Fruit fly (Drosophila melanogaster): ENCODE measurements around the gene CG5854.
A peak's percentile ranks its signal among the peaks of the same experiment; 100 is the strongest.

The CG5854 gene

dm6 chr3R:23941643-23942424 lies 8.1 kb downstream of the CG5854 start (continued):
- TF ChIP-seq Meics (GFP tag; optimal IDR thresholded peaks at IDR 0.05) (peak; percentile 35), trh (GFP tag; optimal IDR thresholded peaks at IDR 0.05) (no peak), Hr51 (GFP tag; optimal IDR thresholded peaks at IDR 0.05) (peak in 1 of 2 experiments; percentile 45), CG2678 (tag; optimal IDR thresholded peaks at IDR 0.05) (peak; percentile 42), eve (GFP tag; optimal IDR thresholded peaks at IDR 0.05) (peak in 1 of 2 experiments; percentile 39), CoRest (tag; optimal IDR thresholded peaks at IDR 0.05) (peak; percentile 31), Lim3 (GFP tag; IDR thresholded peaks at IDR 0.05) (no peak), sob (GFP tag; IDR thresholded peaks at IDR 0.05) (peak; percentile 54; the same call in 1 of the 2 replicates), CG6765 (GFP tag; optimal IDR thresholded peaks at IDR 0.05) (peak; percentile 18), Atf6 (GFP tag; IDR thresholded peaks at IDR 0.05) (0 out of 2 replicates have a peak, but pooled peaks have one; percentile 11), CG18262 (tag; optimal IDR thresholded peaks at IDR 0.05) (peak; percentile 19), CG18764 (GFP tag; optimal IDR thresholded peaks at IDR 0.05) (no peak), Gug (GFP tag; IDR thresholded peaks at IDR 0.05) (peak; percentile 49; the same call in 2 of the 4 replicates), Hr3 (GFP tag; optimal IDR thresholded peaks at IDR 0.05) (peak; percentile 26), CG13287 (GFP tag; IDR thresholded peaks at IDR 0.05; ENCODE audit: partially characterized antibody) (0 out of 2 replicates have a peak, but pooled peaks have one; percentile 7), mam (GFP tag; optimal IDR thresholded peaks at IDR 0.05) (peak; percentile 48), Dad (GFP tag; optimal IDR thresholded peaks at IDR 0.05) (no peak), ato (GFP tag; IDR thresholded peaks at IDR 0.05; ENCODE audit: partially characterized antibody) (no peak), CG17361 (GFP tag; IDR thresholded peaks at IDR 0.05) (0 out of 3 replicates have a peak, but pooled peaks have one; percentile 34), CG9215 (GFP tag; IDR thresholded peaks at IDR 0.05) (peak; percentile 38; the same call in 1 of the 2 replicates), CG7357 (GFP tag; IDR thresholded peaks at IDR 0.05) (no peak), ATbp (GFP tag; optimal IDR thresholded peaks at IDR 0.05) (peak; percentile 1), CG9609 (GFP tag; optimal IDR thresholded peaks at IDR 0.05) (peak; percentile 0), Deaf1 (tag; optimal IDR thresholded peaks at IDR 0.05) (no peak), pnt (GFP tag; optimal IDR thresholded peaks at IDR 0.05) (peak; percentile 16), klu (GFP tag; IDR thresholded peaks at IDR 0.05) (no peak), vfl (GFP tag; optimal IDR thresholded peaks at IDR 0.05) (peak; percentile 2), CG11456 (GFP tag; IDR thresholded peaks at IDR 0.05) (0 out of 3 replicates have a peak, but pooled peaks have one; percentile 29), onecut (GFP tag; IDR thresholded peaks at IDR 0.05) (peak; percentile 90), knrl (GFP tag; IDR thresholded peaks at IDR 0.05; ENCODE audit: partially characterized antibody) (no peak), CG11504 (tag; optimal IDR thresholded peaks at IDR 0.05) (peak; percentile 38), CG12155 (GFP tag; optimal IDR thresholded peaks at IDR 0.05) (peak; percentile 9), dpn (GFP tag; optimal IDR thresholded peaks at IDR 0.05) (peak; percentile 6 to 42), CG17186 (GFP tag; optimal IDR thresholded peaks at IDR 0.05) (no peak), vvl (GFP tag; IDR thresholded peaks at IDR 0.05) (peak; percentile 64), CG3281 (GFP tag; optimal IDR thresholded peaks at IDR 0.05) (peak; percentile 46), CG10209 (GFP tag; optimal IDR thresholded peaks at IDR 0.05) (peak; percentile 32), CG9932 (GFP tag; IDR thresholded peaks at IDR 0.05) (peak; percentile 74), al (GFP tag; IDR thresholded peaks at IDR 0.05) (0 out of 2 replicates have a peak, but pooled peaks have one; percentile 28), zfh1 (GFP tag; IDR thresholded peaks at IDR 0.05) (0 out of 3 replicates have a peak, but pooled peaks have one; percentile 40), D19B (GFP tag; optimal IDR thresholded peaks at IDR 0.05) (peak; percentile 20), CG10321 (GFP tag; IDR thresholded peaks at IDR 0.05) (0 out of 2 replicates have a peak, but pooled peaks have one; percentile 28), gsb-n (tag; optimal IDR thresholded peaks at IDR 0.05) (no peak), toy (GFP tag; IDR thresholded peaks at IDR 0.05) (no peak), gro (GFP tag; optimal IDR thresholded peaks at IDR 0.05) (peak; percentile 32), CG16813 (GFP tag; IDR thresholded peaks at IDR 0.05; ENCODE audit: partially characterized antibody) (no peak), ash1 (GFP tag; optimal IDR thresholded peaks at IDR 0.05) (no peak), tap (tag; optimal IDR thresholded peaks at IDR 0.05) (no peak), CG32532 (GFP tag; IDR thresholded peaks at IDR 0.05) (peak; percentile 76)
